Fruit fly (Drosophila melanogaster) ovary, adult (tissue): ENCODE results near the gene Dscam4.

Source experiments
- CG17801 ChIP-seq: fragments of 200-800 bp; optimal IDR thresholded peaks from 2 replicates; lab custom pipeline; 2019; ENCODE audit warnings: missing biosample characterization, mild to moderate bottlenecking, missing genetic modification characterization, moderate library complexity; ENCODE audit not compliant: partially characterized antibody

Dscam4 gene

dm6 chr3L:8284651-8285050 lies 46.2 kb downstream of the Dscam4 start:
- TF ChIP-seq CG17801 (GFP tag; lab: Kevin White, UChicago) = no peak

dm6 chr3L:8285291-8285690 lies 46.8 kb downstream of the Dscam4 start:
- no peak for TF ChIP-seq CG17801 (GFP tag; lab: Kevin White, UChicago)

- TF ChIP-seq CG17801 (GFP tag; lab: Kevin White, UChicago) = no peak
Observed at dm6 chr3L:8285773-8286172, 47.3 kb downstream of the Dscam4 start.

dm6 chr3L:8286397-8286796 lies 48.0 kb downstream of the Dscam4 start:
- TF ChIP-seq CG17801 (GFP tag; lab: Kevin White, UChicago) = no peak

dm6 chr3L:8288396-8288795 lies 49.9 kb downstream of the Dscam4 start:
- no peak for TF ChIP-seq CG17801 (GFP tag; lab: Kevin White, UChicago)

- TF ChIP-seq CG17801 (GFP tag; lab: Kevin White, UChicago) = peak; percentile 28
Observed at dm6 chr3L:8289336-8290258, 51.1 kb downstream of the Dscam4 start, which contains the start of gene cert. cert (minus strand) TSS chr3L:8289870.

- TF ChIP-seq CG17801 (GFP tag; lab: Kevin White, UChicago) = no peak
Observed at dm6 chr3L:8295227-8295626, 56.8 kb downstream of the Dscam4 start, which contains the start of gene CG7201. CG7201 (minus strand) TSS chr3L:8295327.

dm6 chr3L:8296941-8297340 lies 58.5 kb downstream of the Dscam4 start, which contains the start of gene Rab19:
Rab19 (plus strand) TSS chr3L:8297018.
- TF ChIP-seq CG17801 (GFP tag; lab: Kevin White, UChicago) = peak; percentile 21

dm6 chr3L:8297488-8297887 lies 59.0 kb downstream of the Dscam4 start:
- no peak for TF ChIP-seq CG17801 (GFP tag; lab: Kevin White, UChicago)

- peak; percentile 72 for TF ChIP-seq CG17801 (GFP tag; lab: Kevin White, UChicago)
Observed at dm6 chr3L:8299224-8300130, 61.0 kb downstream of the Dscam4 start, which contains the start of the genes Arl5 and CG13671. Arl5 (minus strand) TSS chr3L:8299839. CG13671 (plus strand) TSS chr3L:8300064.

dm6 chr3L:8303912-8304311 lies 65.5 kb downstream of the Dscam4 start, which contains the start of the genes CG7194 and Sbp2:
CG7194 (minus strand) TSS chr3L:8304059.
Sbp2 (plus strand) TSS chr3L:8304157.
- TF ChIP-seq CG17801 (GFP tag; lab: Kevin White, UChicago) = no peak

dm6 chr3L:8306880-8307279 lies 68.4 kb downstream of the Dscam4 start, which contains the start of gene Gr66a:
Gr66a (minus strand) TSS chr3L:8306980.
- no peak for TF ChIP-seq CG17801 (GFP tag; lab: Kevin White, UChicago)

- peak; percentile 47 for TF ChIP-seq CG17801 (GFP tag; lab: Kevin White, UChicago)
Observed at dm6 chr3L:8308891-8309352, 70.5 kb downstream of the Dscam4 start, which contains the start of gene BI-1. BI-1 (minus strand) TSS chr3L:8308941.

dm6 chr3L:8312290-8312689 lies 73.8 kb downstream of the Dscam4 start:
- TF ChIP-seq CG17801 (GFP tag; lab: Kevin White, UChicago) = no peak
